Fruit fly (Drosophila melanogaster) whole organism: Measurements from ENCODE around the gene CG4768.

Source experiments
- Dll ChIP-seq: fragments of >200 bp; optimal IDR thresholded peaks from 2 replicates; lab custom pipeline; 2017
- pan ChIP-seq: fragments of >200 bp; optimal IDR thresholded peaks from 2 replicates; lab custom pipeline; 2017
- psq ChIP-seq: fragments of >200 bp; optimal IDR thresholded peaks from 2 replicates; lab custom pipeline; 2017
- usp ChIP-seq: fragments of >200 bp; optimal IDR thresholded peaks from 2 replicates; lab custom pipeline; 2017; ENCODE audit warnings: missing biosample characterization, missing genetic modification characterization, mixed read lengths

DNA sequence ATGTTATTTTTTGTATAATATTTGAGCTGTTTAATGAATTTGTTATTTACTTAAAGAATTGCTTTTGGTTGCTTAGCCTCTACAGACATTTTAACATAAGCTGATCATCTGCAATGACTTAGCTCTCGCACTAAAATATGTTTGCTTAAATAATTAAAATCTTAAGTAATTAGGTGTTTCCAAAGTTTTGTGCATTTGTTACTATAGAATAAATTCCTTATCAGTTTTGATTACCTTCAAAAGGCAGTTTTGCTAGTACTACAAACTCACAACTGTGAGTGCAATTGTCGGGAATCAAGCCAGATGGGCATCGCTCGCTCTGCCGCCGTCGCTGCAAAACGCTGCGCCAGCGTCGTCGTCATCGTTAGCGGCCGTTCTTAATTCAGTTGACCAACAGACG is 24.6 kb downstream of the CG4768 start:
- TF ChIP-seq Dll (no peak), psq (no peak), usp (GFP tag; lab: Kevin White, UChicago) (no peak), pan (lab: Kevin White, UChicago) (no peak)
